Fruit fly (Drosophila melanogaster): ENCODE measurements around the gene dnt.
A peak's percentile ranks its signal among the peaks of the same experiment; 100 is the strongest.

The dnt gene

DNA sequence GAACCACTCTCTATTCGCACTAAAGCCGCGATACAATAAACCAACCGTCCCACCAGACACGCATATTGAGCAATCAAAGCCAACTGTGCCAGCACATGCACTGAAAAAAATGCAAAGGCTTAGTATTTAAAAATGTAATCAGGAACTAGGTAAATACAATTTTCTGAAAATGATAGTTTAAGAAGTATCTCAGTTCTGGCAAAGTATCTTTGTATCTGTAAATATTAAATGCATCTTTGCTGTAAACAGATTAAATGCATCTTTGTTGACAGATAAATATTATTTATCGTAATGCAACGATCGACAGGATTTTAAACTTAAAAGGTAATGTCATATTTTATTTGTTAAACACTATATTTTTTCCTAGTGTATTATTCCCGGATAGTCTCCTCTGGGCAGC, 45.2 kb downstream of the dnt start (continued):
- TF ChIP-seq gem (tag; optimal IDR thresholded peaks at IDR 0.05) (peak; percentile 40), CG17186 (GFP tag; optimal IDR thresholded peaks at IDR 0.05) (no peak), CG9797 (GFP tag; optimal IDR thresholded peaks at IDR 0.05) (no peak), CG2129 (GFP tag; IDR thresholded peaks at IDR 0.05; ENCODE audit: partially characterized antibody) (no peak), cad (GFP tag; optimal IDR thresholded peaks at IDR 0.05) (no peak), gsb-n (tag; optimal IDR thresholded peaks at IDR 0.05) (no peak), NFAT (GFP tag; IDR thresholded peaks at IDR 0.05) (no peak), Hr51 (GFP tag; optimal IDR thresholded peaks at IDR 0.05) (no peak), MTF-1 (GFP tag; optimal IDR thresholded peaks at IDR 0.05; ENCODE audit: borderline replicate concordance) (no peak), z (GFP tag; IDR thresholded peaks at IDR 0.05) (no peak), PHDP (tag; optimal IDR thresholded peaks at IDR 0.05) (no peak), unpg (GFP tag; optimal IDR thresholded peaks at IDR 0.05) (peak; percentile 14), CG30020 (tag; optimal IDR thresholded peaks at IDR 0.05) (no peak), Drgx (GFP tag; IDR thresholded peaks at IDR 0.05) (peak; percentile 41; the same call in 1 of the 2 replicates), dysf (GFP tag; IDR thresholded peaks at IDR 0.05) (no peak), CG2712 (tag; optimal IDR thresholded peaks at IDR 0.05) (peak; percentile 31), Med (GFP tag) (peak; percentile 61), yki (optimal IDR thresholded peaks at IDR 0.05) (no peak), CG3281 (GFP tag; optimal IDR thresholded peaks at IDR 0.05) (no peak), CG8944 (GFP tag; optimal IDR thresholded peaks at IDR 0.05) (no peak), tx (GFP tag; optimal IDR thresholded peaks at IDR 0.05) (no peak), CG4854 (GFP tag; optimal IDR thresholded peaks at IDR 0.05) (no peak), CG15011 (GFP tag; optimal IDR thresholded peaks at IDR 0.05) (no peak), CG10321 (GFP tag; IDR thresholded peaks at IDR 0.05) (no peak), CG17385 (GFP tag; optimal IDR thresholded peaks at IDR 0.05) (no peak), Xbp1 (GFP tag; optimal IDR thresholded peaks at IDR 0.05) (no peak), row (GFP tag; IDR thresholded peaks at IDR 0.05) (no peak), CG4617 (GFP tag; optimal IDR thresholded peaks at IDR 0.05; ENCODE audit: borderline replicate concordance) (no peak), Blimp-1 (GFP tag; optimal IDR thresholded peaks at IDR 0.05) (peak; percentile 23), nerfin-1 (tag; optimal IDR thresholded peaks at IDR 0.05) (no peak), Elba2 (GFP tag; optimal IDR thresholded peaks at IDR 0.05) (no peak), slp2 (GFP tag; optimal IDR thresholded peaks at IDR 0.05) (no peak), kah (GFP tag; optimal IDR thresholded peaks at IDR 0.05) (no peak), D (optimal IDR thresholded peaks at IDR 0.05) (no peak), D (GFP tag; optimal IDR thresholded peaks at IDR 0.05) (no peak), gce (GFP tag; IDR thresholded peaks at IDR 0.05) (no peak), CG12155 (GFP tag; optimal IDR thresholded peaks at IDR 0.05) (no peak), CG14441 (GFP tag; IDR thresholded peaks at IDR 0.05) (no peak), CG31365 (tag; optimal IDR thresholded peaks at IDR 0.05) (no peak), peb (GFP tag; IDR thresholded peaks at IDR 0.05) (no peak), pnt (GFP tag; optimal IDR thresholded peaks at IDR 0.05) (no peak), CG3838 (GFP tag; optimal IDR thresholded peaks at IDR 0.05) (no peak), ap (GFP tag; IDR thresholded peaks at IDR 0.05) (no peak), CG17328 (GFP tag; IDR thresholded peaks at IDR 0.05) (no peak), CG15269 (tag; optimal IDR thresholded peaks at IDR 0.05) (no peak), Side (GFP tag; optimal IDR thresholded peaks at IDR 0.05) (no peak), CG11093 (GFP tag; IDR thresholded peaks at IDR 0.05) (no peak), CG4424 (GFP tag; optimal IDR thresholded peaks at IDR 0.05) (peak; percentile 2), Hmx (GFP tag; optimal IDR thresholded peaks at IDR 0.05) (no peak), klu (GFP tag; IDR thresholded peaks at IDR 0.05) (no peak), Max (GFP tag; optimal IDR thresholded peaks at IDR 0.05) (no peak), CG14710 (tag; optimal IDR thresholded peaks at IDR 0.05) (peak; percentile 3), chn (GFP tag; optimal IDR thresholded peaks at IDR 0.05) (no peak)

Data from whole organism, embryonic.